Fruit fly (Drosophila melanogaster): ENCODE results near the gene CG31525.

The CG31525 gene

DNA sequence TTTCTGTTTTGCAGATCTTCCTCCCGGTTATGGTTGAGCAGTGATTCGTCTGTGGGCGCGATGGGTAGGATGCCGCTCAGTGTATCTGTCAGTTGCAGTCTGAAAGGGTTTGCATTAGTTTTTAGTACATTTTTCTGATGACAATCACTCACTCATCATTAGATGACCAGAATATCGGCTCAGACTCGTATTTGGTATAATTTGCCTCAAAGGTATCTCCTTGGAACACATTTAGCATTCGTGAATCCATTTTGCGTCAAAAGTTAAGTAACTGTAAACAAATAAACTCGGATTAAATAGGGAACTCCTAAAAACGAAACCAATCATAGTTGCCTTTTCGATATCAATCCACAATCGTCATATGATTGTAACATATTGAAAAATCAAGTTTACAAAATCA lies at the start of gene CG31525:
TSS of gene CG31525 (plus strand) at position 301 of the 400 bp plus-strand sequence.
- no peak for TF ChIP-seq CTCF (optimal IDR thresholded peaks at IDR 0.05)
- TF ChIP-seq CG8478 (optimal IDR thresholded peaks at IDR 0.05) = no peak

DNA sequence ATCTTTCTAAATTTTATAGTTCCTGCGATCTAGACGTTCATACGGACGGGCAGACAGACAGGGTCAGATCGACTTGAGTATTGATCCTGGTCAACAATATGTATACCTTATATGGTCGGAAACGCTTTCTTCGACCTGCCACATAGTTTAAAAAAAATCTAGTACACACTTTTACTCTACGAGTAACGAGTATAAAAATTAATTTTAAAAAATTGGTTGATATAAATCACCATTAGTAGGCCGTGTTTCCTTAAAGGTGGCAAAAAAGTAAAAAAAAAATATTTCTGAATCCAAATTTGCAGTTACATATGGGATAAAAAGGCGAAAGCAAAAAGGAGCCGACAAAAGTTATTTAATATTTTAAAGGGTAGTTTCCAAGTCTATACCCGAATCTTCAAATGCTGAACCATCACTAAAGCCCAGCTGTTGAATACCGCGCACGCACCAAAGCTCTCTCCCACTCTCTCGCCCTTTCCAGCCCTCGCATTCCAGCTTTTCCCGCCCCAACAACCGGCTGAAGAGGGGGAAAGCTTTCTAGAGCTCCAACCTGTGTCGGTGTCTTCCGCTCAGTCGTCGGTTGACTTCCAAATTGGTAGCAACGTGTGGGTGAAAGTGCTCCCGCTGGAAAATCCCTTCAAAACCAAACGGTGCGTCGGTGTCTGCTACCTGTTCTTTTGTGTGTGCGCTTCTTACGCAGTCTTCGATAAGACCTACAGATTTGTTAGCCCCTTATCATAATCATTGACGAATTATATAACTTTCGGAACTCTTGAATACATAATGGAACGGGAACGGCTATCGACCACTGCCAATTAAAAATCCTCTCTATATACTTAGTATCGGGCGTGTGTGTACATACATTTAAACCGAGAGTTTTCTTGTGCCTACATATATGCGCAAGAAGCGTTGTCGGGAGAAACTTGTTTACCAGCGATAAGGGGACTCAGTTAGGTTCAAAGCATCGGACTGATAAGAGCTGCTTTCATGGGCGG lies 48.2 kb upstream of the CG31525 start, which contains the start of gene Sfxn1-3:
TSS of gene Sfxn1-3 (plus strand) at position 238 of the 992 bp plus-strand sequence.
- TF ChIP-seq CG8478 (optimal IDR thresholded peaks at IDR 0.05) = no peak
- no peak for TF ChIP-seq CTCF (optimal IDR thresholded peaks at IDR 0.05)

DNA sequence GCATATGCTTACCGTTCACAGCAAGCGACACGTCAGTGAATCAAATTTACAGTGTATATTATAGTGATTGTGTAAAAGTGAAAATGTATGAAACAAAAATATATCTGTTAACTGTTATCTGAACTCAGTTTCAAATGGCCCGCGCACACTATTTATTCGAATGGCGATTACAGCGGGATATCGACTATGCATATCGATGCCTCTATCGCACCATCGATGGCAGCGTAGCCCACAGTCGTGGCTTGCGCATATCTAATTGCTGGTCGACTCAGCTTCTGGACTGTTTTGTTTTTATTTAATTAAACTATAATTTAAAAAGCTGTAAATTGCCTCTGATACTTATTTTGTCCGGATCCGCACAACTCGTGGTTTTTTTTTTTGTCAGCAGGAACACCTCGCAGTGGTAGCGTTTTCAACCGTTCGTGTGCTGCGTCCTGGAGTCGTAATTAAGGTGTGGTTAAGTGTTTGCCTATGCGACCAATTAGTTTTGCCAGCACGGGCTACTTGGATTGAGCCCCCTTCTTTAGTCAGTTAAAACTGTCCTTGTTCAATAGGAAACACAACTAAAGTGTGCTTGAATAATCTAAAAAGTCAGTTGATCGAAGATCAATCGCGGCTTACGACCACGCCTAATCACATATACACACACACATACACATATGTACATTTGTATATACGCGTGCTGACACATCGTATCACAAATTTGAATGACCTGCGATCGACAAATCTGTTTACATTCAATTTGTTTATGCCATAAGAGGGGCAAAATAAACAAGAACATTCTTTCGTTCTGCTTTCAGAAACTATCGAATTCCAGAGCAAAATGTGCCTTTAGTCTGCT lies 45.5 kb upstream of the CG31525 start, which contains the start of gene Cont:
TSS of gene Cont (plus strand) at position 228 of the 841 bp plus-strand sequence.
- TF ChIP-seq CTCF (optimal IDR thresholded peaks at IDR 0.05) (no peak), CG8478 (optimal IDR thresholded peaks at IDR 0.05) (no peak)

DNA sequence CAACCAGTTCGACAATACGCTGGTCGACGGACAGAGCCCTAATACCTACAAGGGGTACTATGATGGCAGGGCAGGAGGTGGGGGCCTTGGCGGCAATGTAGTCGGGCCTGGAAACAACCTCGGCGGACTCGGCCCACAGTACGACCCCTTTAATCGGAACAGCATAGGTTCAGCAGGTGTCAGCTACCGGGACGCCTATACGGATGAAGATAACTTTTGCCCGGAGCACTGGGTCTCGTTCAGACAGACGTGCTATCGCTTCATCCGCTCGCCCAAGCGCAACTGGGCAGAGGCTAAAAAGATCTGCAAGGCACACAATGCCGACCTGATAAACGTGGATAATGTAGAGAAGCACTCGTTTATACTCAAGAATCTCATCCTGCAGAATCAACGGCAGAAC lies 44.7 kb upstream of the CG31525 start:
- TF ChIP-seq CTCF (optimal IDR thresholded peaks at IDR 0.05) (no peak), CG8478 (optimal IDR thresholded peaks at IDR 0.05) (no peak)

DNA sequence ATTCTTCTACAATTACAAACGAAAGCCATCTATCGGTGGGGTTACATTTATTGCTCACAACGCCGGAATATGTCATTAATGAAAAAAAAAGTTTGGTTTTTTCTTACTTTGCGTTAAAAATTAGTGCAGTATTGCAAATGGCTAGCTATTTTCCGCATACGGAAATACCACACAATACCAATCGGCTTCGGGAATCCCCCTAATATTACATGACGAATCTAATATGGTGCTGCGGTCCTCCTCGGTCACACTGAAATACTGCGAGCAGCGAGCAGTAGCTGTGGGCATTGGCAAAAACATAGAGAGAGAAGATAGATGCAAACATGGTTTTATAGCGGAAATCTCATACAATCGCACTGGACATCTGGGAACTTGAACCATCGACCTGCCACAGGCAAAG lies 39.3 kb upstream of the CG31525 start, which contains the start of gene tub:
TSS of gene tub (plus strand) at position 253 of the 400 bp plus-strand sequence.
- TF ChIP-seq CTCF (optimal IDR thresholded peaks at IDR 0.05) = peak; percentile 62 to 65
- no peak for TF ChIP-seq CG8478 (optimal IDR thresholded peaks at IDR 0.05)

DNA sequence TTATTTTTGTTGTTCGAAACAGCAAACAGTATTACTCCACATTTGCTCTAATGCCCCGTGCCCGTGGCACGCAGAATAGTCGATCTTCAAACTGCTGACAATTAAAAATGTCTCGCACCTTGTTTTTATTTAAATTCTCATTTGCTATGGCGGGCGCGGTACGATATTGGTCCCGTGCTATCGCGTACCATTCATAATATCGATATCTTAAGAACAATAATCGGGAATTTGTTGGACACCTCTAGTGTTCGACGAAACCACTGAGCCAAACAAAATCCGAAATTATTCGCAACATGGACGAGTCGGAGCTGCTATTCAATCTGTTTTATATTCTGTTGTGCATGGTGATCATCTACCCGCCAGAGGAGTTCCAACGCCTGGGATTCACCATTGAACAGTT lies 36.7 kb upstream of the CG31525 start, which contains the start of gene CG14646:
TSS of gene CG14646 (plus strand) at position 234 of the 400 bp plus-strand sequence.
- TF ChIP-seq CTCF (optimal IDR thresholded peaks at IDR 0.05) (no peak), CG8478 (optimal IDR thresholded peaks at IDR 0.05) (no peak)

DNA sequence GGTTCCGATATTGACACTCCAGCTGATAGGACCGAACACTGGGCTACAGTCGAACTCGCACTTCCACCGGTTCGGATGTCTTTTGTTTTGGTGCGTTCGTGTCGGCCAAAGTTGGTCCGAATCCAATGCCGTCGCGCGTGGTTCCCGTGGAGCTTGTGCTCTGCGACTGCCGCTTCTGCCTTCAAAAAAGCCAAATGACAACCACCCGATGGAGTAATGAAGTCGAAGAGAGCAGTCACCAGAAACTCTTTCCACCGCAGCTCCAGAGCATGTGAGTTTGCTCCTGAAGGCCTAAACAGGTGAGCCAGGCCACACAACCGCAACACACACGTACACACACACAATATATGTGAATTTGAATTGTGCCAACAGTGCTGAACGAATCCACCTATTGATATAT lies 32.7 kb upstream of the CG31525 start, which contains the start of gene CG34112:
TSS of gene CG34112 (minus strand) at position 143 of the 400 bp plus-strand sequence.
- TF ChIP-seq CTCF (optimal IDR thresholded peaks at IDR 0.05) (no peak), CG8478 (optimal IDR thresholded peaks at IDR 0.05) (no peak)

DNA sequence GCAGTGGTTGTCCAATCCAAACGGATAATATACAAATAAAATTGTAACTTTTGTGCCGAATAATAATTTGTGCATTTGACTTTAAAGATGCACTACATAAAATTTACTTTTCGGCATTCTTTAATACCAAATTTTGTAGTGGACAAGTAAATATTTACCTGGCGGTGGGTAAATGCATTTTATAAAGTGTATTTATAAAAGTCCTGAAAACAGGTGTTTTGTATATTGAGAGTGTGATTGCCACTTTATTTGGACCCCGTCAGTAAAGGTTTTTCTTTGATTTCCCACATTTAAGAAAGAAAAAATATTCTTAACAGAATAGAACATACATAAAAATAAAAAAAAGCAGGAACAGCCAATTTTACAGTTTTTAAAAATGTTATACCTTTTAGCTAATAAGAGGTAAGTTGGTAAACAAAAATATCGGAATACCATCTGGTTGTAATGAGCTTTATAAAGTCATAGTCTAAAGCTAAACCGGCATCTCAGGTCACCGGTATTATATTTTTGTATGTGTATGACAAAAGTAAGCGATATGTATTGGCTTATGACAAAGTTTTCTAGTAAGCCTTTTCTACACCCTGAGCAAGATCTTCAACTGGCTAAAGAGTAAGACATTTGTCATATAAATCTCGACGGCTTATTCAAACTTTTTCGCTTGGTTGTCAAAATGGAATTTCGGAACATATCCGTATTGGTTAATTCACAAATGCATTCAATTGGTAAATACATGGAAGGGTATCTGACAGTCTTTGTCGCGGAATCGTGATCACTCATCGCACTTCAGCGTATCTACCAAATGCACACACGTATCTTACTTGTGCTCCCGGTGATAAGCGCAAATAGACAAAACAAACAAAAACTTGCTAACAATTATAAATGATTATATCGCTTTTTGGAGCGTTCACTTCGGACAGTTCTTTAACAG lies 31.9 kb upstream of the CG31525 start:
- TF ChIP-seq CG8478 (optimal IDR thresholded peaks at IDR 0.05) = no peak
- TF ChIP-seq CTCF (optimal IDR thresholded peaks at IDR 0.05) = no peak

DNA sequence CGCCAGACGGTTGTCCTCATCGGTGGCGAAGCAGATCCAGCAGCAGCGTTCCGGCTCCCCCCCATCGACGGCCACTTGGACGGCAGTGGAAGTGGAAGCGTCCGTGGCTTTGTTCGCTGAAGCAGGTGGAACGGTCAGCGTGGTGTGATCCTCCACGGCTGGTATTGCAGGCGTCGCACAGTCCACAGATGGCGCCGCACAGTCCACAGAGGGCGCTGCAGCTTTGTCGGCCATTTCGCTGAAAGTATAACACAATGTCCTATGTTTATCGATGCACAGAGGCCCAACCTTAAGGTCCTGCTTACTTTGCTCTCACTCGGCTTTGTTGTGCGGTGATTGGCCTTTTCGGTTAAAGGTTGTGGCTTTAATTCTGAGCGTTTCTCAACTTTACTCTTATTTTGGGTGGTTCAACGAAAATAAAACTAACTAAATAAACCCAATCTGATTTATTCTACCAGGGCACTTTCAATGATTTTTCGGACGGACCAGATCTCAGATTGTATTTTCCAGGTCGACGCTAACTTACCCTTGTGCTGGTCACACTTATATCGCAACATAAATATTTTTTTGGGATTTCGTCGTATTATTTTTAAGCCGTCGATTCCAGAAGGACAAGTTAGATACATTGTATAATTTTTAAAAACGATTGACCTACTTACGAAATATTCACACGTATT lies 29.3 kb upstream of the CG31525 start, which contains the start of gene CG9855:
TSS of gene CG9855 (minus strand) at position 473 of the 677 bp plus-strand sequence.
- TF ChIP-seq CG8478 (optimal IDR thresholded peaks at IDR 0.05) = no peak
- peak; percentile 79 to 83 for TF ChIP-seq CTCF (optimal IDR thresholded peaks at IDR 0.05)

DNA sequence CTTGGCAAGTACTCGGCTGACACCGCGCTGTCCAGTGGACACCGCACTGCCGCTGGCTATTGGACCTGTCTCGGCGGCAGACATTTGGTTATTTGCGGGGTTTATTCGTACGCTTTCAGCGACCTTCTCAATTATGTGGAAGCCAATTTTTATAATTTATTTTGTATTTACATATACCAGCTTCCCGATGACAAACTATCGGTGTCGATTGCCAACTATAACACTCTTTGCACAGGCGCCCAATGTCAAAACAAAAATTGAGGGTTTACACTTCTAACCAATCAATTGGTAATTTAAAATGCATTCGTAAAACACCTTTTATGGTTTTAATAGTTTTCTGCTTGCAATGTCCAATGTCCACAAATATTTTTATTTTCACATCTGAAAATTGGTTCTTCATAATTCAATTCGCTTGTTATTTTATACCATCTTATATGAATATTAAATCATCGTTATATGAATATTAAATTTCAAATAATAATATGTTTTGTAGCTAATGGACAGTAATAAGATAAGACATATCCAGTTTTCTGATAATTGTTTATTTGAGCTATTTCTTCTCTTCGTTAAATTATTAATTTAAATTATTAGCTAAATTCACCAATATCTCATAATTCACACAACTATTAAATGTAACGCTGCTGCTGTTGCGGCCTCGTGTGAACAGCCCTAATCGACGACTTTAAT lies 26.9 kb upstream of the CG31525 start:
- no peak for TF ChIP-seq CG8478 (optimal IDR thresholded peaks at IDR 0.05)
- no peak for TF ChIP-seq CTCF (optimal IDR thresholded peaks at IDR 0.05)

DNA sequence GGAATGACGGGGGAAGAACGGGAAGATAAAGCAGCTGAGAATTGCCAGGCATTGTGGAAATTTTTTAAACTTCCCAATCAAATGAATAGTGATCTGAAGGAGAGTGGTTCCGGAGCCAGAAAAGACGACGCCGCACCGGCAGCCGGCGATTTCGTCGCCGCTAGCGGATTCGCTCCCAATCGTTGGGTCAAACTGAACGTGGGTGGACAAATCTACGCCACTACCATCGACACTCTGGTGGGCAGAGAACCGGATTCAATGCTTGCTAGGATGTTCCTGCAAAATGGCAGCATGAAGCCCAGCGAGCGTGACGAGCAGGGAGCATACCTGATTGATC lies 26.4 kb upstream of the CG31525 start, which contains the start of gene CG14647:
TSS of gene CG14647 (plus strand) at position 14 of the 337 bp plus-strand sequence.
- no peak for TF ChIP-seq CG8478 (optimal IDR thresholded peaks at IDR 0.05)
- no peak for TF ChIP-seq CTCF (optimal IDR thresholded peaks at IDR 0.05)

DNA sequence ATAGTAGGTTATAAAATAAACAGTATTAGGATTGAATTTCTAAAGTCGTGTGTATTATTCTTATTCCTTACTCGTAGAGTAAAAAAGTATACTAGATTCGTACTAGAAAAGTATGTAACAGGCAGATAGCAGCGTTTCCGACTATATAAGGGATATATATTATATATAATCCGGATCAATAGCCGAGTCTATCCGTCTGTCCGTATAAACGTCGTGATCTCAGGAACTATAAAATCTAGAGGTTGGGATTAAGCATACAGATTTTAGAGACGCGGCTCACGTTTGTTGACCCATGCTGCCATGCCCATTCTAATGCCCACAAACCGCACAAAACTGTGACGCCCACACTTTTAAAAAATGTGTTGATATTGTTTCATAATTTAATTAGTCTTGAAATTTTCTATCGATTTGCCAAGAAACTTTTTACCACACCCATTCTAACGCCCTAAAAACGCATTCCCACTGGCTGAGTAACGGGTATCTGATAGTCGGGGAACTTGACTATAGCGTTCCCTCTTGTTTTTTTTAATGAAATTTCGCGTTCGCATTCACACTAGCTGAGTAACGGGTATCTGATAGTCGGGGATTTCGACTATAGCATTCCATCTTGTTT lies 24.7 kb upstream of the CG31525 start, which contains the start of gene CG9853:
TSS of gene CG9853 (minus strand) at position 51 of the 613 bp plus-strand sequence.
- TF ChIP-seq CTCF (optimal IDR thresholded peaks at IDR 0.05) = no peak
- TF ChIP-seq CG8478 (optimal IDR thresholded peaks at IDR 0.05) = no peak

Data from S2 (cell line).